Worm (Caenorhabditis elegans): Measurements from ENCODE around the gene F41H10.4.

Gene F41H10.4

DNA sequence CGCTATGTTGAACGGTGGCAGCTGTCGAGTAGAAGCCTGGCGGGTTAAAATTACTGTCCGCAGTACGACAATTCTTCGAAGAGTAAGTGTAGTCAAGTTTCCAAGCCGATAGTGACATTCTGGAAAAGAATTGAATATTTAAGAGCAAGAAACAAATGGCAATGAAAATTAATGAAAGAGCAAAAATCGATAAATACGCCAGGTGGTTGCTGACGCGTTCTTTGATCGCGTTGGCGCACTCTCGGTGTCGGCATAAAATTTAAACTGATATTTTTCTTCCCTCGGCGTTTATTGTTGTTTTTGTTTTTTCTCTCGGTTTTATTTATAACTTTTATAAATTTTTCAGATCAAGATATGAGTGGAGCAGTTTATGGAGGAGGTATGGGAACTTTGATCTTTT lies 30.3 kb downstream of the F41H10.4 start, which contains the start of the genes perm-3 and swsn-6 (continued):
- TF ChIP-seq nhr-67 (tag; optimal IDR thresholded peaks at IDR 0.05): no peak
- TF ChIP-seq unc-39 (tag; optimal IDR thresholded peaks at IDR 0.05): no peak
- TF ChIP-seq nhr-23 (tag; optimal IDR thresholded peaks at IDR 0.05): peak; percentile 83
- no peak for TF ChIP-seq fkh-10 (GFP tag; optimal IDR thresholded peaks at IDR 0.05)
- no peak for TF ChIP-seq unc-62 (GFP tag; optimal IDR thresholded peaks at IDR 0.05)
- TF ChIP-seq nhr-28 (tag; optimal IDR thresholded peaks at IDR 0.05): no peak
- peak; percentile 8 for TF ChIP-seq nhr-43 (tag; optimal IDR thresholded peaks at IDR 0.05; ENCODE audit: poor library complexity, severe bottlenecking)
- TF ChIP-seq tbx-2 (tag; optimal IDR thresholded peaks at IDR 0.05): peak; percentile 62
- peak; percentile 92 for TF ChIP-seq ceh-28 (tag; optimal IDR thresholded peaks at IDR 0.05)
- no peak for TF ChIP-seq ceh-9 (tag; optimal IDR thresholded peaks at IDR 0.05)
- TF ChIP-seq fos-1 (tag; optimal IDR thresholded peaks at IDR 0.05): no peak
- no peak for TF ChIP-seq ztf-11 (tag; optimal IDR thresholded peaks at IDR 0.05)

DNA sequence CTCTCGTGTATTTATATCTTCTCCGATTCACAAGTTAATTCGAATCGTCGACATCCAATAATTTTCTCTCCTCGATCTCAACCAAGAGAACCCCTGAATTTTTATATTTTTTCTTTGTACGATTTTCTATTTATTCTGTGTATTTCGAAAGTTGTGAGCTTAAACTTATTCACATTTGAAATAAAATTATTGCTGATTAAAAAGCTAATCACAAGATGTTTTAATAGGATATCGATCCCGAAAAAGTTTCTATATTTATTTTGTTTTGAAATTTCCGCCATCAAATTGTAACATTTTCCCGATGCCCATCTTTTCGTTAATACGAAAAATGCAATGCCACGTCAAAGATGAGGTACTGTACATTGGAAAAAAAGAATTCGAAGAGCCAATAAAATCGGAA lies 32.4 kb downstream of the F41H10.4 start, which contains the start of gene ZK616.3:
Gene ZK616.3 (plus strand): TSS at position 301 of the 400 bp plus-strand sequence.
- no peak for TF ChIP-seq fos-1 (tag; optimal IDR thresholded peaks at IDR 0.05)
- no peak for TF ChIP-seq unc-62 (GFP tag; optimal IDR thresholded peaks at IDR 0.05)
- no peak for TF ChIP-seq nhr-237 (tag; optimal IDR thresholded peaks at IDR 0.05)
- TF ChIP-seq mml-1 (tag; optimal IDR thresholded peaks at IDR 0.05): no peak
- TF ChIP-seq nhr-28 (tag; optimal IDR thresholded peaks at IDR 0.05): no peak
- no peak for TF ChIP-seq pqm-1 (tag; optimal IDR thresholded peaks at IDR 0.05)

DNA sequence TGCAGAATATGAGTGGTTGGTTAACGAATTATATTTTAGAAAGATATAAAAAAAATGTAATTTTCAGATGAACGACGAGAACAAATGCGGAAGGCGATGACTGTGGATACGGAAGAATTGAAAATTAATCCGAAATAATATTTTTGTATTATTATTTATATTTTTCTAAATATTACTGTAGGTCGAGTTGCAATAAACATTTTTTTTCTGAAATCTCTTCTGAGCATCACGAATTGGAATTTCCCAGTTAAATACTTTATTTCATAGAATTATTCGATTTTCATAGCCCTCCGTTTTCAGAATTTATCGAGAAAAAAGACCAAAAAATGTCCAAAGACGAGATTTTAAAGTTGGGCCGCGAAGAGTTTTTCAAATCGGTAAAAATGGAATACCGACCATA lies 33.2 kb downstream of the F41H10.4 start, which contains the start of gene ZK616.2:
Gene ZK616.2 (plus strand): TSS at position 301 of the 400 bp plus-strand sequence.
- TF ChIP-seq lin-15B (tag; optimal IDR thresholded peaks at IDR 0.05): no peak
- TF ChIP-seq eor-1 (tag; optimal IDR thresholded peaks at IDR 0.05): no peak
- TF ChIP-seq nhr-76 (tag; optimal IDR thresholded peaks at IDR 0.05): no peak
- no peak for TF ChIP-seq ceh-28 (tag; optimal IDR thresholded peaks at IDR 0.05)
- TF ChIP-seq mdl-1 (tag; optimal IDR thresholded peaks at IDR 0.05): no peak
- no peak for TF ChIP-seq pha-4 (tag; optimal IDR thresholded peaks at IDR 0.05)
- no peak for TF ChIP-seq pqm-1 (tag; optimal IDR thresholded peaks at IDR 0.05)
- no peak for TF ChIP-seq lin-39 (tag; optimal IDR thresholded peaks at IDR 0.05)
- TF ChIP-seq ztf-11 (tag; optimal IDR thresholded peaks at IDR 0.05): no peak
- TF ChIP-seq nhr-43 (tag; optimal IDR thresholded peaks at IDR 0.05; ENCODE audit: poor library complexity, severe bottlenecking): no peak
- no peak for TF ChIP-seq lsy-12 (tag; optimal IDR thresholded peaks at IDR 0.05)
- no peak for TF ChIP-seq elt-3 (tag; optimal IDR thresholded peaks at IDR 0.05)
- no peak for TF ChIP-seq egl-27 (tag; optimal IDR thresholded peaks at IDR 0.05)
- no peak for TF ChIP-seq tbx-2 (tag; optimal IDR thresholded peaks at IDR 0.05)
- no peak for TF ChIP-seq mml-1 (tag; optimal IDR thresholded peaks at IDR 0.05)
- no peak for TF ChIP-seq nhr-67 (tag; optimal IDR thresholded peaks at IDR 0.05)
- TF ChIP-seq nhr-11 (tag; optimal IDR thresholded peaks at IDR 0.05): no peak
- no peak for TF ChIP-seq elt-2 (tag; optimal IDR thresholded peaks at IDR 0.05)

DNA sequence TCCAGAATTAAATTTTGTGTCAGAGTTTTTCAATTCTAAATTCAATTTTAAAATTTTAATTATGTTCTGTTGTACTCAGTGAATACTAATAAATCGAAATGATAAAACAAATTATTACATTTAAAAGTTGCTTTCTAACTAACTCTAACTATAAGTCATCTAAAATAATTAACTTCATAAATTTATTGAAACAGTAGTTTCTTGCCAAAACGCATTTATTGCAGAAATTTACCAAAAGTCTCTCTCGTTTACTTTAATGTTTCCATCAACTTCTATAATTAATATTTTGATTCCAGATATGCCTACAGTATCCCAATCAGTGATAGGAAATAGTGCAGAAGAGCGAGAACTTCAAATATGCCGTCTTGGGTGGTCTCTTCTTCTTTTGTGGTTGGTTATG lies 36.2 kb downstream of the F41H10.4 start, which contains the start of gene ZK616.1:
Gene ZK616.1 (plus strand): TSS at position 301 of the 400 bp plus-strand sequence.
- TF ChIP-seq eor-1 (tag; optimal IDR thresholded peaks at IDR 0.05) (no peak), nhr-67 (tag; optimal IDR thresholded peaks at IDR 0.05) (no peak), ceh-28 (tag; optimal IDR thresholded peaks at IDR 0.05) (no peak), jun-1 (tag; optimal IDR thresholded peaks at IDR 0.05) (no peak), nhr-23 (tag; optimal IDR thresholded peaks at IDR 0.05) (no peak), nhr-43 (tag; optimal IDR thresholded peaks at IDR 0.05; ENCODE audit: poor library complexity, severe bottlenecking) (no peak), unc-39 (tag; optimal IDR thresholded peaks at IDR 0.05) (no peak), tbx-2 (tag; optimal IDR thresholded peaks at IDR 0.05) (no peak)

DNA sequence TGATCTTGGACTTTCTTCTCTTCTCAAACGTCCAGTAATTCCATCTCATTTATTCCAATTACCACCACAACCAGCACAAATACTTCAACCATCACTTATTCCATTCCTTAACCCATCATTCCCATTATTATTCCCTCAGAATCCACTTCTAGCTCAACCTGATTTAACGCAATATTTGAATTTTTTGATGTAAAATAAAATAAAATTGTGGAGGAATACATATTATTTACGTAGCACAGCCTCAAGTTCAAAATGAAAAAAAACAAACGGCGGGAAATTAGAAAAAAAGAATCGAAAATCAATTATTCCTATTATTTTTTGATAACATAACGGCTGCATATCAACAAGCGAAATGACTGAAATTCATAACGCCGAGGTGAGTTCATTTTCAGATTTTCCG lies 41.0 kb downstream of the F41H10.4 start, which contains the start of gene ZK616.61:
Gene ZK616.61 (plus strand): TSS at position 301 of the 400 bp plus-strand sequence.
- TF ChIP-seq elt-1 (tag; optimal IDR thresholded peaks at IDR 0.05) (no peak), nhr-77 (tag; optimal IDR thresholded peaks at IDR 0.05) (no peak), ZK546.5 (tag; optimal IDR thresholded peaks at IDR 0.05) (no peak), ama-1 (optimal IDR thresholded peaks at IDR 0.05) (no peak), nhr-11 (tag; optimal IDR thresholded peaks at IDR 0.05) (no peak), nhr-25 (tag; optimal IDR thresholded peaks at IDR 0.05) (no peak), nhr-43 (tag; optimal IDR thresholded peaks at IDR 0.05; ENCODE audit: poor library complexity, severe bottlenecking) (no peak), fkh-2 (tag; optimal IDR thresholded peaks at IDR 0.05) (no peak), pqm-1 (tag; optimal IDR thresholded peaks at IDR 0.05) (no peak), lsy-12 (tag; optimal IDR thresholded peaks at IDR 0.05) (no peak)
